Worm (Caenorhabditis elegans): Measurements from ENCODE around the gene sra-39.

sra-39 gene

DNA sequence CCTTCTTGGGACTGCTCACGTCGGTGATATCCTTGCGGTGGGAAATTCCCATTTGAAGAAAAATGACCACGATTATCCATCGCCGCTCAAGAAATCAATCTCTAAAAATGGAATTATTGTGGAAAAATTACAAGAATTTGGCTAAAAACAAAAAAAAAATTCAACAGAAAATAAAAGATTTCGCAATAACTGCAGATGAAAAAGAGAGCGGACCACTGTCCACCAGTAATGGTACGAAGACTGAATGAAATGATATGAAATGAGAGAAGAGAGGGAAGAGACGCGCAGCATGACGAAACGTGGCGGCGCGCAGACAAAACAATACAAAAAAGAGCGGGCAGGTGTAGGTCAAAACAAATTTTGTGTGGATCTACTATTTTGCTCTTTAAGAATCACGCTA lies 26.3 kb upstream of the sra-39 start, which contains the start of gene meg-1:
meg-1 (minus strand) TSS at position 101 of the 400 bp plus-strand sequence.
- TF ChIP-seq nhr-21 (tag; optimal IDR thresholded peaks at IDR 0.05) (no peak), dmd-4 (tag; optimal IDR thresholded peaks at IDR 0.05) (no peak)

DNA sequence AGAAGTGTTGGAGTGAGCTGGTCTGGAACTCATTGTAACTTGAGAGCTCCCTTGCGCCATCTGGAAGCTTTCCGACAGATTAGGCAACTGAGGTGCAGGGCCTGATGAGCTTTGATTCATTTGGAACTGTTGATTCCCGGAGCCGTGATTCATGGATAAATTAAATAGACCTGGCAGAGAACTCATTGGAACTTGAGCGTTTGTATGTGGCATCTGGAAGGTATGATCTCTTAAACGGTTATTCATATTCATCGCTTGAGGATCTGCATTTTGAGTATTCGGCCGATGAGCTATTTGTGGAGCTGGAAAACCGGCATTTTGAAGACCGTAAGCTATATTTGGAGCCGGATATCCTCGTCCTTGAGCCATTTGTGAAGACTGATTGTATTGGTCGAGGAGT lies 25.3 kb upstream of the sra-39 start:
- TF ChIP-seq mdl-1 (tag; optimal IDR thresholded peaks at IDR 0.05) (no peak), sem-4 (tag; optimal IDR thresholded peaks at IDR 0.05) (no peak), ceh-16 (tag; optimal IDR thresholded peaks at IDR 0.05) (no peak), lin-11 (tag; optimal IDR thresholded peaks at IDR 0.05) (no peak), lin-13 (GFP tag; optimal IDR thresholded peaks at IDR 0.05) (no peak), sma-9 (GFP tag; optimal IDR thresholded peaks at IDR 0.05) (no peak), sma-9 (tag; optimal IDR thresholded peaks at IDR 0.05) (no peak), nhr-129 (tag; optimal IDR thresholded peaks at IDR 0.05) (no peak), R02D3.7 (tag; optimal IDR thresholded peaks at IDR 0.05) (no peak), nhr-21 (tag; optimal IDR thresholded peaks at IDR 0.05) (no peak), alr-1 (tag; optimal IDR thresholded peaks at IDR 0.05) (no peak), egl-27 (tag; optimal IDR thresholded peaks at IDR 0.05) (no peak)

DNA sequence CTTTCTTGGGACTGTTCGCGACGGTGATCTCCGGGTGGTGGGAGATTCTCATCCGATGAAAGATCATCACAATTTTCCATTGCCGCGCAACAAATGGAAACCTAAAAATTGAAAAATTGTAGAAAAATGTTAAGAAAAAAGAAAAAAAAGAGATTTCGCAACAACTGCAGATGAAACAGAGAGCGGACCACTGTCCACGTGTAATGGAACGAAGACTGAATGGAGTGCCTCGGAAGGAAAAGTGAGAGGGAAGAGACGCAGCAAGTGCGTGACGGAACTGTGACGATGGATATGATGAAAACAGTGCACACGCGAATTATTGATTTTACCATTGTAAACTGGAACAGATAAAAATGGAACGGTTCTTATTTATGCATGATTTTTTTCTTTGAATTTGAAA lies 22.8 kb upstream of the sra-39 start, which contains the start of gene meg-2:
meg-2 (minus strand) TSS at position 101 of the 400 bp plus-strand sequence.
- TF ChIP-seq mdl-1 (tag; optimal IDR thresholded peaks at IDR 0.05), result no peak
- no peak for TF ChIP-seq ceh-82 (tag; optimal IDR thresholded peaks at IDR 0.05)
- TF ChIP-seq ceh-16 (tag; optimal IDR thresholded peaks at IDR 0.05), result no peak
- TF ChIP-seq aly-2 (tag; optimal IDR thresholded peaks at IDR 0.05), result no peak
- TF ChIP-seq Y55F3AM.14 (GFP tag; optimal IDR thresholded peaks at IDR 0.05), result no peak
- no peak for TF ChIP-seq C34F6.9 (tag; optimal IDR thresholded peaks at IDR 0.05)
- TF ChIP-seq mbf-1 (tag; optimal IDR thresholded peaks at IDR 0.05), result no peak
- TF ChIP-seq sma-9 (GFP tag; optimal IDR thresholded peaks at IDR 0.05), result no peak
- TF ChIP-seq sma-9 (tag; optimal IDR thresholded peaks at IDR 0.05), result no peak
- TF ChIP-seq alr-1 (tag; optimal IDR thresholded peaks at IDR 0.05), result no peak
- no peak for TF ChIP-seq fos-1 (tag; optimal IDR thresholded peaks at IDR 0.05)
- TF ChIP-seq dmd-4 (tag; optimal IDR thresholded peaks at IDR 0.05), result no peak
- TF ChIP-seq peb-1 (tag; optimal IDR thresholded peaks at IDR 0.05), result no peak
- TF ChIP-seq lin-11 (tag; optimal IDR thresholded peaks at IDR 0.05), result no peak
- no peak for TF ChIP-seq nhr-10 (tag; optimal IDR thresholded peaks at IDR 0.05)
- TF ChIP-seq lin-39 (tag; optimal IDR thresholded peaks at IDR 0.05), result no peak
- TF ChIP-seq sem-4 (tag; optimal IDR thresholded peaks at IDR 0.05), result no peak
- TF ChIP-seq nhr-11 (tag; optimal IDR thresholded peaks at IDR 0.05), result no peak
- TF ChIP-seq nhr-23 (tag; optimal IDR thresholded peaks at IDR 0.05), result no peak
- no peak for TF ChIP-seq ama-1 (optimal IDR thresholded peaks at IDR 0.05)

DNA sequence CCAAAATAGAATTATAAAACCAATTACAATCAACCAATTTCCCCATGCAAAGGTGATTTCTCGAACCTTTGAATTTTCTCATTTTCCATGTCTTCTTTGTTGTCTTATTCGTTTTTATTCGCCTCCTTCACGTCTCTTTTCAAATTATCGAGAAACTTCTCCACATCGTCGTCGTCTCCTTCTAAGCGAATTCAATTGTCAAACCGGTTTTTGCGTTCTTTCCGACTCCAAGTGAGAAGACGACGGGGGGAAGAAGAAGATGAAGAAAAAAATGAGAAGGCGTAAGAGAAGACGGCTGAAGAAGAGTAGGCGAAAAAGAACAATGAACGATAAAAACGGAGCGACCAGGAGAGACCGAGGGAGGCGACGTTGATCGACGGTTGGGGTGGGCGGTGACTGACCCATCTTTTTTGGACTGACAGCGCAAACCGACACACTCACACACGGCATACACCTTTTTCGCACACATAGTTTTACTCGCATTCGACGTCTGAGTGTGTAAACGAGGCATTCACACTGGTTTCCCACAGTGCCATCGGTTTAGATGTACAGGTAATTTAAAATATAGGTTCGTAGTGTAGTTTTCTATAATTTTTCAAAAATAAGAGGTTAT lies 17.3 kb upstream of the sra-39 start:
- no peak for TF ChIP-seq ztf-1 (GFP tag; conservative IDR thresholded peaks at IDR 0.05)
- no peak for TF ChIP-seq ceh-82 (tag; optimal IDR thresholded peaks at IDR 0.05)
- no peak for TF ChIP-seq alr-1 (tag; optimal IDR thresholded peaks at IDR 0.05)
- no peak for TF ChIP-seq lin-39 (tag; optimal IDR thresholded peaks at IDR 0.05)
- TF ChIP-seq sma-9 (GFP tag; optimal IDR thresholded peaks at IDR 0.05), result peak; percentile 50
- no peak for TF ChIP-seq sma-9 (tag; optimal IDR thresholded peaks at IDR 0.05)
- peak; percentile 94 for TF ChIP-seq nhr-25 (tag; optimal IDR thresholded peaks at IDR 0.05)
- peak; percentile 10 for TF ChIP-seq ztf-4 (tag; optimal IDR thresholded peaks at IDR 0.05)
- peak; percentile 31 for TF ChIP-seq gmeb-1 (tag; optimal IDR thresholded peaks at IDR 0.05)
- TF ChIP-seq elt-3 (tag; optimal IDR thresholded peaks at IDR 0.05), result no peak
- TF ChIP-seq unc-55 (GFP tag; optimal IDR thresholded peaks at IDR 0.05), result peak; percentile 18
- no peak for TF ChIP-seq nhr-237 (tag; optimal IDR thresholded peaks at IDR 0.05)
- peak; percentile 86 for TF ChIP-seq sma-3 (GFP tag; optimal IDR thresholded peaks at IDR 0.05)
- TF ChIP-seq ZK546.5 (tag; optimal IDR thresholded peaks at IDR 0.05), result no peak
- TF ChIP-seq nhr-6 (tag; optimal IDR thresholded peaks at IDR 0.05), result peak; percentile 78
- peak; percentile 33 for TF ChIP-seq blmp-1 (tag; optimal IDR thresholded peaks at IDR 0.05; ENCODE audit: insufficient read depth)
- peak; percentile 40 for TF ChIP-seq lin-13 (GFP tag; optimal IDR thresholded peaks at IDR 0.05)
- TF ChIP-seq zag-1 (tag; optimal IDR thresholded peaks at IDR 0.05), result no peak
- peak; percentile 88 for TF ChIP-seq sem-4 (tag; optimal IDR thresholded peaks at IDR 0.05)
- TF ChIP-seq dmd-4 (tag; optimal IDR thresholded peaks at IDR 0.05), result no peak
- TF ChIP-seq F13H6.1 (tag; optimal IDR thresholded peaks at IDR 0.05), result peak; percentile 60
- peak in 1 of 2 experiments; percentile 38 for TF ChIP-seq lsy-2 (tag; optimal IDR thresholded peaks at IDR 0.05)
- TF ChIP-seq Y55F3AM.14 (GFP tag; optimal IDR thresholded peaks at IDR 0.05), result no peak
- no peak for TF ChIP-seq ama-1 (optimal IDR thresholded peaks at IDR 0.05)
- peak; percentile 52 for TF ChIP-seq ceh-16 (tag; optimal IDR thresholded peaks at IDR 0.05)
- no peak for TF ChIP-seq ztf-11 (tag; optimal IDR thresholded peaks at IDR 0.05)
- peak; percentile 74 for TF ChIP-seq crh-2 (tag; optimal IDR thresholded peaks at IDR 0.05)
- no peak for TF ChIP-seq R02D3.7 (tag; optimal IDR thresholded peaks at IDR 0.05)
- TF ChIP-seq mbf-1 (tag; optimal IDR thresholded peaks at IDR 0.05), result no peak
- TF ChIP-seq nhr-129 (tag; optimal IDR thresholded peaks at IDR 0.05), result peak; percentile 53
- TF ChIP-seq mdl-1 (tag; optimal IDR thresholded peaks at IDR 0.05), result no peak
- no peak for TF ChIP-seq nhr-10 (tag; optimal IDR thresholded peaks at IDR 0.05)
- TF ChIP-seq nhr-11 (tag; optimal IDR thresholded peaks at IDR 0.05), result no peak
- peak; percentile 83 for TF ChIP-seq egl-27 (tag; optimal IDR thresholded peaks at IDR 0.05)
- no peak for TF ChIP-seq nhr-12 (tag; optimal IDR thresholded peaks at IDR 0.05)
- TF ChIP-seq C34F6.9 (tag; optimal IDR thresholded peaks at IDR 0.05), result peak; percentile 28
- TF ChIP-seq fos-1 (tag; optimal IDR thresholded peaks at IDR 0.05), result peak; percentile 27
- TF ChIP-seq nhr-21 (tag; optimal IDR thresholded peaks at IDR 0.05), result peak; percentile 59
